Fruit fly (Drosophila melanogaster) whole organism, embryonic: Measurements from ENCODE around the gene beag.

Source experiments
- Atf6 ChIP-seq: fragments of 200-800 bp; sonication (Bioruptor generic); IDR thresholded peaks from 2 replicates; pipeline ENCODE4 v1.3.6; 2022; ENCODE audit warnings: missing biosample characterization, missing genetic modification characterization
- CG1024 ChIP-seq: fragments of 200-800 bp; sonication (Bioruptor generic); IDR thresholded peaks from 2 replicates; pipeline ENCODE4 v1.3.6; 2022; ENCODE audit warnings: missing biosample characterization, missing genetic modification characterization
- CG10274 ChIP-seq: fragments of 200-800 bp; sonication (Bioruptor generic); optimal IDR thresholded peaks from 3 replicates; lab custom pipeline; 2017; ENCODE audit warnings: missing biosample characterization, mild to moderate bottlenecking, missing genetic modification characterization
- CG10431 ChIP-seq: fragments of 200-800 bp; sonication (Bioruptor generic); optimal IDR thresholded peaks from 3 replicates; lab custom pipeline; 2018; ENCODE audit warnings: missing biosample characterization, mild to moderate bottlenecking, missing genetic modification characterization
- CG11085 ChIP-seq: fragments of 200-800 bp; sonication (Bioruptor generic); IDR thresholded peaks from 2 replicates; pipeline ENCODE4 v1.3.6; 2022; ENCODE audit warnings: missing biosample characterization, missing genetic modification characterization
- CG11093 ChIP-seq: fragments of 200-800 bp; sonication (Bioruptor generic); IDR thresholded peaks from 3 replicates; pipeline ENCODE4 v1.3.6; 2022; ENCODE audit warnings: missing biosample characterization, missing genetic modification characterization
- CG12155 ChIP-seq: fragments of 200-800 bp; sonication (Bioruptor generic); optimal IDR thresholded peaks from 3 replicates; lab custom pipeline; 2016; ENCODE audit warnings: missing biosample characterization, missing genetic modification characterization
- CG13123 ChIP-seq: fragments of 200-800 bp; sonication (Bioruptor generic); optimal IDR thresholded peaks from 2 replicates; lab custom pipeline; 2016; ENCODE audit warnings: missing biosample characterization, missing genetic modification characterization
- CG14710 ChIP-seq: fragments of 200-800 bp; sonication (Bioruptor generic); optimal IDR thresholded peaks from 3 replicates; lab custom pipeline; 2019; ENCODE audit warnings: missing biosample characterization, mild to moderate bottlenecking, missing genetic modification characterization, moderate library complexity
- CG15514 ChIP-seq: fragments of 200-800 bp; sonication (Bioruptor generic); optimal IDR thresholded peaks from 3 replicates; lab custom pipeline; 2017; ENCODE audit warnings: missing biosample characterization, missing genetic modification characterization, mild to moderate bottlenecking, moderate library complexity, missing genetic modification reagents
- CG15601 ChIP-seq: fragments of 200-800 bp; sonication (Bioruptor generic); optimal IDR thresholded peaks from 3 replicates; lab custom pipeline; 2019; ENCODE audit warnings: missing biosample characterization, mild to moderate bottlenecking, missing genetic modification characterization, moderate library complexity
- CG1647 ChIP-seq: fragments of 200-800 bp; sonication (Bioruptor generic); optimal IDR thresholded peaks from 3 replicates; lab custom pipeline; 2016; ENCODE audit warnings: missing biosample characterization, missing genetic modification characterization
- CG17359 ChIP-seq: fragments of 200-800 bp; sonication (Bioruptor generic); optimal IDR thresholded peaks from 3 replicates; lab custom pipeline; 2018; ENCODE audit warnings: missing biosample characterization, mild to moderate bottlenecking, missing genetic modification characterization, moderate library complexity
- CG17568 ChIP-seq: fragments of 200-800 bp; sonication (Bioruptor generic); optimal IDR thresholded peaks from 2 replicates; lab custom pipeline; 2018; ENCODE audit warnings: missing biosample characterization, mild to moderate bottlenecking, missing genetic modification characterization, moderate library complexity
- CG2875 ChIP-seq: fragments of 200-800 bp; sonication (Bioruptor generic); optimal IDR thresholded peaks from 2 replicates; lab custom pipeline; 2017; ENCODE audit warnings: missing biosample characterization, mild to moderate bottlenecking, missing genetic modification characterization, missing genetic modification reagents
- CG4282 ChIP-seq: fragments of 200-800 bp; sonication (Bioruptor generic); optimal IDR thresholded peaks from 2 replicates; lab custom pipeline; 2016; ENCODE audit warnings: missing biosample characterization, missing genetic modification characterization
- CG4730 ChIP-seq: fragments of 200-800 bp; sonication (Bioruptor generic); IDR thresholded peaks from 2 replicates; pipeline ENCODE4 v1.3.6; 2022; ENCODE audit warnings: missing biosample characterization, missing genetic modification characterization
- CG8478 ChIP-seq: fragments of >200 bp; optimal IDR thresholded peaks from 2 replicates; lab custom pipeline; 2018
- CG9797 ChIP-seq: fragments of 200-800 bp; sonication (Bioruptor generic); optimal IDR thresholded peaks from 3 replicates; lab custom pipeline; 2018; ENCODE audit warnings: missing biosample characterization, mild to moderate bottlenecking, missing genetic modification characterization
- Deaf1 ChIP-seq: fragments of 200-800 bp; optimal IDR thresholded peaks from 3 replicates; lab custom pipeline; 2019; ENCODE audit warnings: missing biosample characterization, mild to moderate bottlenecking, missing genetic modification characterization, moderate library complexity
- Dip2 ChIP-seq: fragments of 200-800 bp; sonication (Bioruptor generic); IDR thresholded peaks from 2 replicates; pipeline ENCODE4 v1.3.6; 2022; ENCODE audit warnings: missing biosample characterization, missing genetic modification characterization
- Dll ChIP-seq: fragments of 200-800 bp; sonication (Bioruptor generic); IDR thresholded peaks from 4 replicates; pipeline ENCODE4 v1.3.6; 2022; ENCODE audit warnings: missing biosample characterization, missing genetic modification characterization; ENCODE audit not compliant: partially characterized antibody
- Hmr ChIP-seq: fragments of 200-800 bp; sonication (Bioruptor generic); optimal IDR thresholded peaks from 3 replicates; lab custom pipeline; 2017; ENCODE audit warnings: mild to moderate bottlenecking, missing biosample characterization, missing genetic modification reagents, missing genetic modification characterization
- Hmx ChIP-seq: fragments of 200-800 bp; sonication (Bioruptor generic); optimal IDR thresholded peaks from 2 replicates; lab custom pipeline; 2016; ENCODE audit warnings: missing biosample characterization, missing genetic modification characterization
- Jarid2 ChIP-seq: fragments of 200-800 bp; sonication (Bioruptor generic); optimal IDR thresholded peaks from 3 replicates; lab custom pipeline; 2017; ENCODE audit warnings: mild to moderate bottlenecking, missing biosample characterization, missing genetic modification reagents, missing genetic modification characterization
- Scr ChIP-seq: fragments of 200-800 bp; sonication (Bioruptor generic); IDR thresholded peaks from 2 replicates; pipeline ENCODE4 v1.3.6; 2022; ENCODE audit warnings: missing biosample characterization, missing genetic modification characterization; ENCODE audit not compliant: partially characterized antibody
- Six4 ChIP-seq: fragments of 200-800 bp; sonication (Bioruptor generic); optimal IDR thresholded peaks from 2 replicates; lab custom pipeline; 2016; ENCODE audit warnings: missing biosample characterization, missing genetic modification characterization
- Taf1 ChIP-seq: fragments of 200-800 bp; sonication (Bioruptor generic); IDR thresholded peaks from 2 replicates; pipeline ENCODE4 v1.3.6; 2022; ENCODE audit warnings: missing biosample characterization, missing genetic modification characterization
- Usf ChIP-seq: fragments of 200-800 bp; sonication (Bioruptor generic); optimal IDR thresholded peaks from 2 replicates; lab custom pipeline; 2017; ENCODE audit warnings: missing genotype, missing biosample characterization, missing genetic modification characterization
- Xrp1 ChIP-seq: fragments of 200-800 bp; sonication (Bioruptor generic); IDR thresholded peaks from 2 replicates; pipeline ENCODE4 v1.3.6; 2022; ENCODE audit warnings: missing biosample characterization, missing genetic modification characterization
- ab ChIP-seq: fragments of 200-800 bp; sonication (Bioruptor generic); optimal IDR thresholded peaks from 2 replicates; lab custom pipeline; 2016; ENCODE audit warnings: missing biosample characterization, missing genetic modification characterization
- ase ChIP-seq: fragments of 200-800 bp; sonication (Bioruptor generic); IDR thresholded peaks from 3 replicates; pipeline ENCODE4 v1.3.6; 2022; ENCODE audit warnings: missing biosample characterization, missing genetic modification characterization
- crol ChIP-seq: fragments of 200-800 bp; sonication (Bioruptor generic); IDR thresholded peaks from 2 replicates; pipeline ENCODE4 v1.3.6; 2022; ENCODE audit warnings: missing biosample characterization, missing genetic modification characterization
- dm ChIP-seq: fragments of 200-800 bp; sonication (Bioruptor generic); optimal IDR thresholded peaks from 3 replicates; lab custom pipeline; 2016; ENCODE audit warnings: missing biosample characterization, missing genetic modification characterization
- fd3F ChIP-seq: fragments of 200-800 bp; sonication (Bioruptor generic); optimal IDR thresholded peaks from 2 replicates; lab custom pipeline; 2018; ENCODE audit warnings: missing biosample characterization, mild to moderate bottlenecking, missing genetic modification characterization, moderate library complexity
- fd96Cb ChIP-seq: fragments of 200-800 bp; sonication (Bioruptor generic); optimal IDR thresholded peaks from 2 replicates; lab custom pipeline; 2018; ENCODE audit warnings: missing biosample characterization, mild to moderate bottlenecking, missing genetic modification characterization, moderate library complexity
- hkb ChIP-seq, 2 experiments: fragments of 200-800 bp in 1 of 2; fragments of >200 bp in 1 of 2; sonication (Bioruptor generic) in 1 of 2; IDR thresholded peaks in 1 of 2; optimal IDR thresholded peaks in 1 of 2; 2 replicates each; pipeline versions ENCODE4 v1.3.6 to Lab custom; 2017 to 2022; ENCODE audit warnings: missing biosample characterization in 1 of 2, missing genetic modification characterization in 1 of 2
- jing ChIP-seq: fragments of 200-800 bp; sonication (Bioruptor generic); optimal IDR thresholded peaks from 2 replicates; lab custom pipeline; 2018; ENCODE audit warnings: missing biosample characterization, mild to moderate bottlenecking, missing genetic modification characterization
- kni ChIP-seq: fragments of 200-800 bp; sonication (Bioruptor generic); optimal IDR thresholded peaks from 3 replicates; lab custom pipeline; 2017; ENCODE audit warnings: mild to moderate bottlenecking, missing biosample characterization, missing genetic modification reagents, missing genetic modification characterization
- lilli ChIP-seq: fragments of 200-800 bp; sonication (Bioruptor generic); optimal IDR thresholded peaks from 3 replicates; lab custom pipeline; 2016; ENCODE audit warnings: missing biosample characterization, missing genetic modification characterization
- lola ChIP-seq, 3 experiments: fragments of >200 bp in 2 of 3; fragments of 200-800 bp in 1 of 3; sonication (Bioruptor generic) in 1 of 3; optimal IDR thresholded peaks; 2 replicates each; lab custom pipeline; 2017 to 2019; ENCODE audit warnings: missing biosample characterization in 3 of 3, missing genetic modification characterization in 3 of 3, mild to moderate bottlenecking in 1 of 3, moderate library complexity in 1 of 3
- luna ChIP-seq: fragments of 200-800 bp; sonication (Bioruptor generic); optimal IDR thresholded peaks from 2 replicates; lab custom pipeline; 2016; ENCODE audit warnings: missing biosample characterization, missing genetic modification characterization
- p53 ChIP-seq: fragments of 200-800 bp; sonication (Bioruptor generic); optimal IDR thresholded peaks from 2 replicates; lab custom pipeline; 2016; ENCODE audit warnings: missing biosample characterization, missing genetic modification characterization
- sisA ChIP-seq: fragments of 200-800 bp; sonication (Bioruptor generic); IDR thresholded peaks from 2 replicates; pipeline ENCODE4 v1.3.6; 2022; ENCODE audit warnings: missing biosample characterization, missing genetic modification characterization
- ttk ChIP-seq: fragments of 200-800 bp; sonication (Bioruptor generic); IDR thresholded peaks from 2 replicates; pipeline ENCODE4 v2.1.2; 2022; ENCODE audit warnings: missing biosample characterization, missing genetic modification characterization
- twi ChIP-seq: fragments of 200-800 bp; optimal IDR thresholded peaks from 2 replicates; lab custom pipeline; 2019; ENCODE audit warnings: missing biosample characterization, mild to moderate bottlenecking, missing genetic modification characterization, moderate library complexity
- unc-4 ChIP-seq: fragments of 200-800 bp; sonication (Bioruptor generic); IDR thresholded peaks from 2 replicates; pipeline ENCODE4 v1.3.6; 2022; ENCODE audit warnings: missing biosample characterization, missing genetic modification characterization; ENCODE audit not compliant: partially characterized antibody
- wdn ChIP-seq: fragments of 200-800 bp; sonication (Bioruptor generic); IDR thresholded peaks from 2 replicates; pipeline ENCODE4 v1.3.6; 2022; ENCODE audit warnings: missing biosample characterization, missing genetic modification characterization
- yki ChIP-seq: fragments of >200 bp; optimal IDR thresholded peaks from 3 replicates; lab custom pipeline; 2018

The beag gene

dm6 chr3R:9047561-9048465 lies 17.1 kb downstream of the beag start, which contains the start of gene Rel (continued):
- TF ChIP-seq CG4730 (GFP tag; lab: Robert Waterston, UW) (no peak), CG10431 (peak; percentile 41), crol (GFP tag; lab: Robert Waterston, UW) (no peak), CG17359 (tag; lab: Kevin White, UChicago) (peak; percentile 66), CG15601 (tag; lab: Kevin White, UChicago) (peak; percentile 77), Taf1 (GFP tag; lab: Robert Waterston, UW) (no peak), dm (GFP tag; lab: Kevin White, UChicago) (peak; percentile 8), Dll (no peak), CG10274 (GFP tag; lab: Kevin White, UChicago) (no peak), wdn (no peak), fd96Cb (tag; lab: Kevin White, UChicago) (peak; percentile 67), Jarid2 (GFP tag; lab: Kevin White, UChicago) (peak; percentile 54), luna (GFP tag; lab: Kevin White, UChicago) (peak; percentile 29), Usf (GFP tag; lab: Kevin White, UChicago) (peak; percentile 57), CG13123 (GFP tag; lab: Kevin White, UChicago) (peak; percentile 4), Hmx (no peak), hkb (optimal IDR thresholded peaks at IDR 0.05; lab: Kevin White, UChicago) (no peak), hkb (GFP tag; IDR thresholded peaks at IDR 0.05; lab: Robert Waterston, UW) (no peak), CG1647 (GFP tag; lab: Kevin White, UChicago) (peak; percentile 15), ab (GFP tag; lab: Kevin White, UChicago) (no peak), CG15514 (GFP tag; lab: Kevin White, UChicago) (peak; percentile 96), CG1024 (GFP tag; lab: Robert Waterston, UW) (no peak), CG8478 (no peak), ttk (GFP tag; lab: Robert Waterston, UW) (no peak), unc-4 (GFP tag; lab: Robert Waterston, UW) (no peak), CG14710 (tag; lab: Kevin White, UChicago) (peak; percentile 86), lilli (peak; percentile 55), Xrp1 (no peak), Scr (GFP tag; lab: Robert Waterston, UW) (no peak), CG11085 (GFP tag; lab: Robert Waterston, UW) (no peak), CG4282 (GFP tag; lab: Kevin White, UChicago) (no peak), CG12155 (GFP tag; lab: Kevin White, UChicago) (peak; percentile 53), CG9797 (GFP tag; lab: Kevin White, UChicago) (peak; percentile 6), Hmr (peak; percentile 34), yki (no peak), jing (GFP tag; lab: Kevin White, UChicago) (no peak), Atf6 (GFP tag; lab: Robert Waterston, UW) (no peak), Six4 (GFP tag; lab: Kevin White, UChicago) (peak; percentile 56), kni (GFP tag; lab: Kevin White, UChicago) (peak; percentile 42), ase (no peak), CG11093 (GFP tag; lab: Robert Waterston, UW) (no peak), fd3F (GFP tag; lab: Kevin White, UChicago) (peak; percentile 56), Dip2 (GFP tag; lab: Robert Waterston, UW) (no peak), p53 (GFP tag; lab: Kevin White, UChicago) (no peak), sisA (GFP tag; lab: Robert Waterston, UW) (no peak), lola (GFP tag; optimal IDR thresholded peaks at IDR 0.05; lab: Kevin White, UChicago) (peak in 1 of 3 experiments; percentile 88), twi (peak; percentile 66), CG2875 (peak; percentile 11), Deaf1 (tag; lab: Kevin White, UChicago) (peak; percentile 98), CG17568 (GFP tag; lab: Kevin White, UChicago) (no peak)
